Fruit fly (Drosophila melanogaster) whole organism, adult: ENCODE measurements around the gene CG15458.

Experiments
- CG11617 ChIP-seq: fragments of 200-800 bp; sonication (Bioruptor generic); optimal IDR thresholded peaks from 2 replicates; lab custom pipeline; 2017; ENCODE audit warnings: mild to moderate bottlenecking, missing biosample characterization, missing genetic modification reagents, missing genetic modification characterization
- CG12768 ChIP-seq: fragments of 200-800 bp; sonication (Bioruptor generic); optimal IDR thresholded peaks from 2 replicates; lab custom pipeline; 2017; ENCODE audit warnings: missing biosample characterization, missing genetic modification characterization, mild to moderate bottlenecking, moderate library complexity, missing genetic modification reagents
- CG14711 ChIP-seq: fragments of 200-800 bp; sonication (Bioruptor generic); optimal IDR thresholded peaks from 2 replicates; lab custom pipeline; 2018; ENCODE audit warnings: missing biosample characterization, mild to moderate bottlenecking, missing genetic modification characterization, moderate library complexity
- CG1620 ChIP-seq: fragments of 200-800 bp; sonication (Bioruptor generic); optimal IDR thresholded peaks from 2 replicates; lab custom pipeline; 2016; ENCODE audit warnings: missing biosample characterization, missing genetic modification characterization
- CG33017 ChIP-seq: fragments of 200-800 bp; sonication (Bioruptor generic); optimal IDR thresholded peaks from 2 replicates; lab custom pipeline; 2018; ENCODE audit warnings: missing biosample characterization, mild to moderate bottlenecking, missing genetic modification characterization, moderate library complexity
- CG5204 ChIP-seq: fragments of 200-800 bp; sonication (Bioruptor generic); optimal IDR thresholded peaks from 2 replicates; lab custom pipeline; 2016; ENCODE audit warnings: missing biosample characterization, missing genetic modification characterization
- CG7045 ChIP-seq: fragments of 200-800 bp; sonication (Bioruptor generic); optimal IDR thresholded peaks from 2 replicates; lab custom pipeline; 2017; ENCODE audit warnings: missing biosample characterization, mild to moderate bottlenecking, missing genetic modification characterization
- CG7101 ChIP-seq: fragments of 200-800 bp; sonication (Bioruptor generic); optimal IDR thresholded peaks from 2 replicates; lab custom pipeline; 2018; ENCODE audit warnings: missing biosample characterization, mild to moderate bottlenecking, missing genetic modification characterization, moderate library complexity
- Clk ChIP-seq: fragments of 200-800 bp; sonication (Bioruptor generic); optimal IDR thresholded peaks from 2 replicates; lab custom pipeline; 2017; ENCODE audit warnings: missing biosample characterization, missing genetic modification characterization
- Crg-1 ChIP-seq: fragments of 200-800 bp; sonication (Bioruptor generic); optimal IDR thresholded peaks from 2 replicates; lab custom pipeline; 2016; ENCODE audit warnings: missing biosample characterization, missing genetic modification characterization
- Hr96 ChIP-seq: fragments of 200-800 bp; sonication (Bioruptor generic); optimal IDR thresholded peaks from 2 replicates; lab custom pipeline; 2016; ENCODE audit warnings: missing biosample characterization, missing genetic modification characterization
- Mnt ChIP-seq: fragments of 200-800 bp; sonication (Bioruptor generic); optimal IDR thresholded peaks from 2 replicates; lab custom pipeline; 2016; ENCODE audit warnings: missing biosample characterization, mild to moderate bottlenecking, missing genetic modification characterization
- bab1 ChIP-seq: fragments of 200-800 bp; sonication (Bioruptor generic); optimal IDR thresholded peaks from 3 replicates; lab custom pipeline; 2019; ENCODE audit warnings: missing biosample characterization, mild to moderate bottlenecking, missing genetic modification characterization, moderate library complexity
- cic ChIP-seq: fragments of 200-800 bp; sonication (Bioruptor generic); optimal IDR thresholded peaks from 2 replicates; lab custom pipeline; 2017; ENCODE audit warnings: missing biosample characterization, mild to moderate bottlenecking, missing genetic modification characterization, moderate library complexity
- cnc ChIP-seq, 2 experiments: fragments of >200 bp; optimal IDR thresholded peaks; 2 replicates each; lab custom pipeline; 2017
- kay ChIP-seq: fragments of 200-800 bp; sonication (Bioruptor generic); peaks from one replicate; lab custom pipeline; 2016; ENCODE audit warnings: missing biosample characterization, missing genetic modification characterization, borderline replicate concordance
- ovo ChIP-seq: fragments of 200-800 bp; sonication (Bioruptor generic); optimal IDR thresholded peaks from 2 replicates; lab custom pipeline; 2016; ENCODE audit warnings: missing biosample characterization, missing genetic modification characterization
- pad ChIP-seq: fragments of 200-800 bp; sonication (Bioruptor generic); optimal IDR thresholded peaks from 3 replicates; lab custom pipeline; 2017; ENCODE audit warnings: missing biosample characterization, missing genetic modification characterization, mild to moderate bottlenecking, moderate library complexity, missing genetic modification reagents
- tj ChIP-seq: fragments of 200-800 bp; sonication (Bioruptor generic); optimal IDR thresholded peaks from 3 replicates; lab custom pipeline; 2017; ENCODE audit warnings: missing biosample characterization, mild to moderate bottlenecking, missing genetic modification characterization, moderate library complexity
- toe ChIP-seq: fragments of 200-800 bp; sonication (Bioruptor generic); optimal IDR thresholded peaks from 2 replicates; lab custom pipeline; 2016; ENCODE audit warnings: missing biosample characterization, missing genetic modification characterization

CG15458 gene

DNA sequence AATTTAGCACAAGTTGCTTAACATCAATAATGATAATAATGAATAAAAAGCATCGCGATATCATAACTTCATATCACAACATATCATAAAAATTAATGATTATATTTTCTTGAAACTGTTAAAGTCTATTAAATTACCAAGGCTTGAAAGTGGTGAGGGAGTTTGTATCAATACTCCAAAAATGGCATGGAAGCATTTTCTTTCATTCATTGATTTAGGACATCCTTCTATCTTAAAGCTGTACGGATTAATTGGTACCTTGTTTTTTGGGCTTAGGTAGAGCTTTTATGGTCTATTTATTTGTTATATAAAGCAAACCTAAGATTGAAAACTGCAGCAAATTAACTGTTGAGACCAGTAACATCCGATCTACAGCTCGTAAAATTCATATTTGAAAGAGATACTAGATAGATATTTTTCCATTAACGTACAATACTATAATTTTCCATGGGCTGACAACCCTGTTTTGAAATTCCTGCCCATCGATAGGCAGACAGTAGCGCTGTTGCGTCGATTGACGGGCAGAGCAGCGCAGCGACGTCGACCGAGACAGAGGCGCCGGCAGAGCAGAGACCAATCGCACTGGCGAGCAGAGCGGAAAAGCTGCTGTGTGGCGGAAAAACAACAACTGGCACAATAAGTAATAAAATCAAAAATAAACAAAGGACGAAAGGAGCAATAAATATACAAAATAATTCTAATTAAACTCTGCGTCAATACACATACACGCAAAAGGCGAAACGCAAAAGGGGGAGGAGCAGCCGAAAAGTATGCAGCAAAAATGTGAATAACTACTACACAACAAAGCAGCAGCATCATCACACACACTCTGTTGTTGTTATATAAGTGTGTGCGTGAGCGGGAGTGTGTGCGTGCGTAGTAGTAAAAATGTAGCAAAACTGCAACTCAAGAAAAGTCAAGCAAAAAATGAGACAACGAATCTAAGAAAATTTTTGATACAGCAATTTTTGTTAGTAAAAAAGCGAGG lies 19.6 kb upstream of the CG15458 start, which contains the start of gene CG1695:
Gene CG1695, plus strand, starts transcription at position 606 of the 988 bp plus-strand sequence.
- TF ChIP-seq Crg-1 = no peak
- no peak for TF ChIP-seq CG12768
- no peak for TF ChIP-seq cnc (optimal IDR thresholded peaks at IDR 0.05; lab: Kevin White, UChicago)
- TF ChIP-seq CG14711 (tag; lab: Kevin White, UChicago) = peak; percentile 64
- TF ChIP-seq kay = no peak
- TF ChIP-seq cic (GFP tag; lab: Kevin White, UChicago) = no peak
- no peak for TF ChIP-seq CG11617 (GFP tag; lab: Kevin White, UChicago)
- no peak for TF ChIP-seq pad (GFP tag; lab: Kevin White, UChicago)
- TF ChIP-seq tj (GFP tag; lab: Kevin White, UChicago) = no peak
- peak; percentile 5 for TF ChIP-seq CG7045 (GFP tag; lab: Kevin White, UChicago)
- no peak for TF ChIP-seq ovo
- TF ChIP-seq toe = peak; percentile 29
- peak; percentile 40 for TF ChIP-seq CG5204 (GFP tag; lab: Kevin White, UChicago)
- no peak for TF ChIP-seq Mnt (GFP tag; lab: Kevin White, UChicago)
- TF ChIP-seq CG7101 (tag; lab: Kevin White, UChicago) = no peak
- no peak for TF ChIP-seq Hr96 (GFP tag; lab: Kevin White, UChicago)
- TF ChIP-seq Clk (GFP tag; lab: Kevin White, UChicago) = no peak
- no peak for TF ChIP-seq CG1620 (GFP tag; lab: Kevin White, UChicago)
- no peak for TF ChIP-seq CG33017
- TF ChIP-seq bab1 (GFP tag; lab: Kevin White, UChicago) = no peak

DNA sequence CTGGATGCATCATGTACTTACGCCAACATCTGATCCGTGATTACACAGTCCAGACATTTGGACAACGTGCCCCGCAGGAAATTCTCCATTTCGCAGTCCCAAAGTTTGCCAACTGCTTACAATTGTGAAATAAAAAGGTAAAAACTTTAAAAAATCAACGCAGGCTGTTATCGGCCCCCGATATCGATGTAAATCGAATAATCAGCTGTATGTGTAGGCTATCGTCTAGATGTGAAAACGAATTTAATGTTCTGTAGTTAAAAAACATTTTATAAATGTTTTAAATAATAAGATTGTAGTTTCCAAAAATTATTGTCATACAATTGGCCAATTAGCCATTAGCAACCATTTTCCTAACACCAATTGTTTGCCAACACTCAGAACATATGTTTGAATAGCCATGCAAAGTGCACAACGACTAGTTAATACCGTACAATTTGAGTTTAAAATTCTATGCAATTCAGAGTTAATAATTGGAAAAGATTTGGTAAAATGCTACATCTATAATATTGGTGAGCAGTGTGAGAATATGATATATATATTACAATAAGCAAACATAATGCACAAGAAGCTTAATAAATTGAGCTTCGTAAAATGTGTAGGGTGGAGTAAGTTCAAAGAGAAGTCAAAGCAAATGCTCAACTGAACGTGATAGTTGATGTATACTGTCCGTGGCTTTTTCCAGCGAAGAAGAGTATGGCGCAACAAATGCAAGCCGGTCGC lies 15.6 kb upstream of the CG15458 start, which contains the start of the genes CG11710 and mal:
Gene CG11710, minus strand, starts transcription at position 192 of the 723 bp plus-strand sequence.
Gene mal, plus strand, starts transcription at position 194 of the 723 bp plus-strand sequence.
- TF ChIP-seq Hr96 (GFP tag; lab: Kevin White, UChicago) (peak; percentile 81), pad (GFP tag; lab: Kevin White, UChicago) (peak; percentile 77), Clk (GFP tag; lab: Kevin White, UChicago) (peak; percentile 53), CG7101 (tag; lab: Kevin White, UChicago) (peak; percentile 83), CG7045 (GFP tag; lab: Kevin White, UChicago) (peak; percentile 82), CG14711 (tag; lab: Kevin White, UChicago) (peak; percentile 82), CG11617 (GFP tag; lab: Kevin White, UChicago) (peak; percentile 82), Mnt (GFP tag; lab: Kevin White, UChicago) (peak; percentile 68), CG5204 (GFP tag; lab: Kevin White, UChicago) (peak; percentile 79), CG12768 (peak; percentile 82), ovo (peak; percentile 56), tj (GFP tag; lab: Kevin White, UChicago) (peak; percentile 50), CG1620 (GFP tag; lab: Kevin White, UChicago) (peak; percentile 83), cnc (optimal IDR thresholded peaks at IDR 0.05; lab: Kevin White, UChicago) (no peak), Crg-1 (peak; percentile 24), toe (peak; percentile 77), cic (GFP tag; lab: Kevin White, UChicago) (peak; percentile 39), CG33017 (peak; percentile 53), bab1 (GFP tag; lab: Kevin White, UChicago) (peak; percentile 90), kay (no peak)

- peak; percentile 16 for TF ChIP-seq bab1 (GFP tag; lab: Kevin White, UChicago)
- no peak for TF ChIP-seq CG7045 (GFP tag; lab: Kevin White, UChicago)
These were observed 12.8 kb upstream of the CG15458 start, which contains the start of gene CG15456 for dm6 chrX:20426818-20427217. CG15456 (minus strand) TSS chrX:20427042.

DNA sequence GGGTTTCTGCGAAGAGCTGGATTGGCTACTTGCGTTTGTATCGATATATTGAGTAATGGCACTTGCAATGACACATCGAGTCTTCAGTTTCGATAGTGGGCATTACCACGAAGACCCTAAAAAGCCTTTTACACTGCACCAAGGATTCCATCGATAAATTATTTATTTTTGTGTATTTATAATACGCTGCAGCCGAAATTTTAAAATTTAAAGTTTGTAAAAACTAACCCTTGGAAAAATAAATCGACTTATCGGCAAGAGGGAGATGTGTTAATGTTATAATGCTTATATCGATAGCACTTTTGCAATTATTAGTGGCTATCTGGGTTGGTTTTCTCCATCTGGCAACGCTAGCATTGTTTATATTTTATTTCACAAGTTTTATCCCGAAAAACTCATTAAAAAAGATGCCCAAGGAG lies 9.8 kb upstream of the CG15458 start, which contains the start of the genes Pp4-19C and cactin:
Gene Pp4-19C, minus strand, starts transcription at position 256 of the 419 bp plus-strand sequence.
Gene cactin, plus strand, starts transcription at position 323 of the 419 bp plus-strand sequence.
- TF ChIP-seq cic (GFP tag; lab: Kevin White, UChicago) (no peak), CG5204 (GFP tag; lab: Kevin White, UChicago) (no peak), CG33017 (no peak), CG7101 (tag; lab: Kevin White, UChicago) (peak; percentile 21), Crg-1 (peak; percentile 41), cnc (optimal IDR thresholded peaks at IDR 0.05; lab: Kevin White, UChicago) (no peak), Mnt (GFP tag; lab: Kevin White, UChicago) (peak; percentile 51), toe (peak; percentile 71), CG14711 (tag; lab: Kevin White, UChicago) (peak; percentile 26), CG11617 (GFP tag; lab: Kevin White, UChicago) (peak; percentile 7), ovo (peak; percentile 26), bab1 (GFP tag; lab: Kevin White, UChicago) (peak; percentile 5), kay (no peak), CG12768 (no peak), Hr96 (GFP tag; lab: Kevin White, UChicago) (no peak), Clk (GFP tag; lab: Kevin White, UChicago) (no peak), CG7045 (GFP tag; lab: Kevin White, UChicago) (no peak), tj (GFP tag; lab: Kevin White, UChicago) (peak; percentile 23), CG1620 (GFP tag; lab: Kevin White, UChicago) (peak; percentile 45), pad (GFP tag; lab: Kevin White, UChicago) (no peak)
